Fruit fly (Drosophila melanogaster) whole organism, embryonic: Measurements from ENCODE around the gene CG34267.

Experiments
- Aef1 ChIP-seq: fragments of 200-800 bp; sonication (Bioruptor generic); IDR thresholded peaks from 3 replicates; pipeline ENCODE4 v1.3.6; 2022; ENCODE audit warnings: missing biosample characterization, missing genetic modification characterization
- Atf-2 ChIP-seq: fragments of 200-800 bp; sonication (Bioruptor generic); optimal IDR thresholded peaks from 2 replicates; lab custom pipeline; 2016; ENCODE audit warnings: missing biosample characterization, missing genetic modification characterization
- B-H1 ChIP-seq: fragments of 200-800 bp; sonication (Bioruptor generic); IDR thresholded peaks from 3 replicates; pipeline ENCODE4 v1.3.6; 2022; ENCODE audit warnings: missing biosample characterization, missing genetic modification characterization
- BtbVII ChIP-seq: fragments of 200-800 bp; sonication (Bioruptor generic); optimal IDR thresholded peaks from 3 replicates; lab custom pipeline; 2017; ENCODE audit warnings: missing biosample characterization, mild to moderate bottlenecking, missing genetic modification characterization
- Bteb2 ChIP-seq: fragments of 200-800 bp; sonication (Bioruptor generic); optimal IDR thresholded peaks from 2 replicates; lab custom pipeline; 2016; ENCODE audit warnings: missing biosample characterization, missing genetic modification characterization
- CG10565 ChIP-seq: fragments of 200-800 bp; sonication (Bioruptor generic); optimal IDR thresholded peaks from 3 replicates; lab custom pipeline; 2016; ENCODE audit warnings: missing biosample characterization, mild to moderate bottlenecking, missing genetic modification characterization
- CG10979 ChIP-seq: fragments of 200-800 bp; sonication (Bioruptor generic); optimal IDR thresholded peaks from 2 replicates; lab custom pipeline; 2018; ENCODE audit warnings: missing biosample characterization, mild to moderate bottlenecking, missing genetic modification characterization, moderate library complexity
- CG11093 ChIP-seq: fragments of 200-800 bp; sonication (Bioruptor generic); IDR thresholded peaks from 3 replicates; pipeline ENCODE4 v1.3.6; 2022; ENCODE audit warnings: missing biosample characterization, missing genetic modification characterization
- CG12071 ChIP-seq: fragments of 200-800 bp; sonication (Bioruptor generic); optimal IDR thresholded peaks from 3 replicates; lab custom pipeline; 2018; ENCODE audit warnings: missing biosample characterization, mild to moderate bottlenecking, missing genetic modification characterization
- CG12391 ChIP-seq: fragments of 200-800 bp; sonication (Bioruptor generic); optimal IDR thresholded peaks from 3 replicates; lab custom pipeline; 2018; ENCODE audit warnings: missing biosample characterization, mild to moderate bottlenecking, missing genetic modification characterization, moderate library complexity
- CG12769 ChIP-seq: fragments of 200-800 bp; sonication (Bioruptor generic); optimal IDR thresholded peaks from 2 replicates; lab custom pipeline; 2019; ENCODE audit warnings: missing biosample characterization, mild to moderate bottlenecking, missing genetic modification characterization, moderate library complexity
- CG13123 ChIP-seq: fragments of 200-800 bp; sonication (Bioruptor generic); optimal IDR thresholded peaks from 2 replicates; lab custom pipeline; 2016; ENCODE audit warnings: missing biosample characterization, missing genetic modification characterization
- CG1529 ChIP-seq: fragments of 200-800 bp; sonication (Bioruptor generic); optimal IDR thresholded peaks from 3 replicates; lab custom pipeline; 2018; ENCODE audit warnings: missing biosample characterization, missing genetic modification characterization
- CG17385 ChIP-seq: fragments of 200-800 bp; sonication (Bioruptor generic); optimal IDR thresholded peaks from 3 replicates; lab custom pipeline; 2018; ENCODE audit warnings: missing biosample characterization, mild to moderate bottlenecking, missing genetic modification characterization
- CG31365 ChIP-seq: fragments of 200-800 bp; sonication (Bioruptor generic); optimal IDR thresholded peaks from 2 replicates; lab custom pipeline; 2018; ENCODE audit warnings: missing biosample characterization, mild to moderate bottlenecking, missing genetic modification characterization
- CG3163 ChIP-seq: fragments of 200-800 bp; sonication (Bioruptor generic); optimal IDR thresholded peaks from 3 replicates; lab custom pipeline; 2016; ENCODE audit warnings: missing biosample characterization, missing genetic modification characterization
- CG32767 ChIP-seq: fragments of 200-800 bp; sonication (Bioruptor generic); IDR thresholded peaks from 2 replicates; pipeline ENCODE4 v1.3.6; 2022; ENCODE audit warnings: missing biosample characterization, missing genetic modification characterization
- CG3838 ChIP-seq: fragments of 200-800 bp; sonication (Bioruptor generic); optimal IDR thresholded peaks from 3 replicates; lab custom pipeline; 2016; ENCODE audit warnings: missing biosample characterization, missing genetic modification characterization
- CG6689 ChIP-seq: fragments of 200-800 bp; sonication (Bioruptor generic); IDR thresholded peaks from 2 replicates; pipeline ENCODE4 v1.3.6; 2022; ENCODE audit warnings: missing biosample characterization, missing genetic modification characterization
- CG6765 ChIP-seq: fragments of 200-800 bp; sonication (Bioruptor generic); optimal IDR thresholded peaks from 3 replicates; lab custom pipeline; 2017; ENCODE audit warnings: missing biosample characterization, mild to moderate bottlenecking, missing genetic modification characterization
- CG6791 ChIP-seq: fragments of 200-800 bp; sonication (Bioruptor generic); IDR thresholded peaks from 3 replicates; pipeline ENCODE4 v1.3.6; 2022; ENCODE audit warnings: missing biosample characterization, missing genetic modification characterization; ENCODE audit not compliant: partially characterized antibody
- CG6854 ChIP-seq: fragments of 200-800 bp; sonication (Bioruptor generic); optimal IDR thresholded peaks from 3 replicates; lab custom pipeline; 2017; ENCODE audit warnings: missing biosample characterization, mild to moderate bottlenecking, missing genetic modification characterization
- CG7786 ChIP-seq: fragments of 200-800 bp; sonication (Bioruptor generic); optimal IDR thresholded peaks from 2 replicates; lab custom pipeline; 2016; ENCODE audit warnings: missing biosample characterization, missing genetic modification characterization
- CG9609 ChIP-seq: fragments of 200-800 bp; sonication (Bioruptor generic); optimal IDR thresholded peaks from 3 replicates; lab custom pipeline; 2016; ENCODE audit warnings: missing biosample characterization, missing genetic modification characterization
- CG9932 ChIP-seq: fragments of 200-800 bp; sonication (Bioruptor generic); IDR thresholded peaks from 2 replicates; pipeline ENCODE4 v1.3.6; 2022; ENCODE audit warnings: missing biosample characterization, missing genetic modification characterization
- Camta ChIP-seq: fragments of 200-800 bp; sonication (Bioruptor generic); optimal IDR thresholded peaks from 2 replicates; lab custom pipeline; 2016; ENCODE audit warnings: missing biosample characterization, missing genetic modification characterization
- D ChIP-seq, 2 experiments: fragments of 200-800 bp in 1 of 2; fragments of >200 bp in 1 of 2; sonication (Bioruptor generic) in 1 of 2; optimal IDR thresholded peaks; 2 replicates in 1 of 2; 3 replicates in 1 of 2; lab custom pipeline; 2017; ENCODE audit warnings: mild to moderate bottlenecking in 1 of 2, missing biosample characterization in 1 of 2, missing genetic modification characterization in 1 of 2, missing genetic modification reagents in 1 of 2
- Deaf1 ChIP-seq: fragments of 200-800 bp; optimal IDR thresholded peaks from 3 replicates; lab custom pipeline; 2019; ENCODE audit warnings: missing biosample characterization, mild to moderate bottlenecking, missing genetic modification characterization, moderate library complexity
- Dp ChIP-seq: fragments of 200-800 bp; sonication (Bioruptor generic); optimal IDR thresholded peaks from 2 replicates; lab custom pipeline; 2018; ENCODE audit warnings: missing biosample characterization, mild to moderate bottlenecking, missing genetic modification characterization, moderate library complexity
- Hand ChIP-seq: fragments of 200-800 bp; sonication (Bioruptor generic); optimal IDR thresholded peaks from 2 replicates; lab custom pipeline; 2017; ENCODE audit warnings: mild to moderate bottlenecking, missing biosample characterization, missing genetic modification reagents, missing genetic modification characterization
- Hey ChIP-seq: fragments of 200-800 bp; sonication (Bioruptor generic); optimal IDR thresholded peaks from 3 replicates; lab custom pipeline; 2018; ENCODE audit warnings: missing biosample characterization, mild to moderate bottlenecking, missing genetic modification characterization
- Hmx ChIP-seq: fragments of 200-800 bp; sonication (Bioruptor generic); optimal IDR thresholded peaks from 2 replicates; lab custom pipeline; 2016; ENCODE audit warnings: missing biosample characterization, missing genetic modification characterization
- Pdp1 ChIP-seq, 2 experiments: fragments of 200-800 bp; sonication (Bioruptor generic); optimal IDR thresholded peaks; 3 replicates each; lab custom pipeline; 2016; ENCODE audit warnings: missing biosample characterization in 2 of 2, missing genetic modification characterization in 2 of 2, mild to moderate bottlenecking in 1 of 2, moderate library complexity in 1 of 2
- ash1 ChIP-seq: fragments of 200-800 bp; sonication (Bioruptor generic); optimal IDR thresholded peaks from 2 replicates; lab custom pipeline; 2018; ENCODE audit warnings: missing biosample characterization, mild to moderate bottlenecking, missing genetic modification characterization
- az2 ChIP-seq: fragments of 200-800 bp; sonication (Bioruptor generic); optimal IDR thresholded peaks from 3 replicates; lab custom pipeline; 2016; ENCODE audit warnings: missing biosample characterization, missing genetic modification characterization
- bab2 ChIP-seq: fragments of 200-800 bp; sonication (Bioruptor generic); optimal IDR thresholded peaks from 2 replicates; lab custom pipeline; 2016; ENCODE audit warnings: missing biosample characterization, missing genetic modification characterization
- bbx ChIP-seq: fragments of 200-800 bp; sonication (Bioruptor generic); IDR thresholded peaks from 2 replicates; pipeline ENCODE4 v1.3.6; 2022; ENCODE audit warnings: missing biosample characterization, missing genetic modification characterization; ENCODE audit not compliant: partially characterized antibody
- bsh ChIP-seq, 2 experiments: fragments of 200-800 bp; sonication (Bioruptor generic); optimal IDR thresholded peaks; 2 replicates each; lab custom pipeline; 2017 to 2018; ENCODE audit warnings: mild to moderate bottlenecking in 2 of 2, missing biosample characterization in 2 of 2, missing genetic modification characterization in 2 of 2, moderate library complexity in 1 of 2
- crc ChIP-seq: fragments of 200-800 bp; sonication (Bioruptor generic); optimal IDR thresholded peaks from 2 replicates; lab custom pipeline; 2016; ENCODE audit warnings: missing biosample characterization, missing genetic modification characterization
- dpn ChIP-seq, 2 experiments: fragments of 200-800 bp; sonication (Bioruptor generic); optimal IDR thresholded peaks; 3 replicates each; lab custom pipeline; 2016; ENCODE audit warnings: missing biosample characterization in 2 of 2, missing genetic modification characterization in 2 of 2
- lab ChIP-seq: fragments of 200-800 bp; sonication (Bioruptor generic); optimal IDR thresholded peaks from 3 replicates; lab custom pipeline; 2017; ENCODE audit warnings: missing biosample characterization, missing genetic modification characterization, mild to moderate bottlenecking, moderate library complexity, missing genetic modification reagents
- lilli ChIP-seq: fragments of 200-800 bp; sonication (Bioruptor generic); optimal IDR thresholded peaks from 3 replicates; lab custom pipeline; 2016; ENCODE audit warnings: missing biosample characterization, missing genetic modification characterization
- pnt ChIP-seq: fragments of 200-800 bp; sonication (Bioruptor generic); optimal IDR thresholded peaks from 3 replicates; lab custom pipeline; 2016; ENCODE audit warnings: missing biosample characterization, missing genetic modification characterization
- sens-2 ChIP-seq: fragments of 200-800 bp; sonication (Bioruptor generic); IDR thresholded peaks from 2 replicates; pipeline ENCODE4 v1.3.6; 2022; ENCODE audit warnings: missing biosample characterization, missing genetic modification characterization
- shn ChIP-seq: fragments of 200-800 bp; sonication (Bioruptor generic); optimal IDR thresholded peaks from 3 replicates; lab custom pipeline; 2016; ENCODE audit warnings: missing biosample characterization, missing genetic modification characterization
- tgo ChIP-seq: fragments of 200-800 bp; sonication (Bioruptor generic); IDR thresholded peaks from 3 replicates; pipeline ENCODE4 v1.3.6; 2022; ENCODE audit warnings: missing biosample characterization, missing genetic modification characterization
- unc-4 ChIP-seq: fragments of 200-800 bp; sonication (Bioruptor generic); IDR thresholded peaks from 2 replicates; pipeline ENCODE4 v1.3.6; 2022; ENCODE audit warnings: missing biosample characterization, missing genetic modification characterization; ENCODE audit not compliant: partially characterized antibody
- wor ChIP-seq: fragments of 200-800 bp; sonication (Bioruptor generic); IDR thresholded peaks from 2 replicates; pipeline ENCODE4 v1.3.6; 2022; ENCODE audit warnings: missing biosample characterization, missing genetic modification characterization
- zfh2 ChIP-seq: fragments of 200-800 bp; sonication (Bioruptor generic); optimal IDR thresholded peaks from 2 replicates; lab custom pipeline; 2016; ENCODE audit warnings: missing biosample characterization, missing genetic modification characterization

The CG34267 gene

dm6 chr3L:545512-546161 lies 45.4 kb upstream of the CG34267 start (continued):
- TF ChIP-seq Hey (tag; lab: Kevin White, UChicago) (no peak), BtbVII (GFP tag; lab: Kevin White, UChicago) (peak; percentile 70), Atf-2 (GFP tag; lab: Kevin White, UChicago) (peak; percentile 37), CG17385 (GFP tag; lab: Kevin White, UChicago) (peak; percentile 58), az2 (GFP tag; lab: Kevin White, UChicago) (peak; percentile 48), unc-4 (GFP tag; lab: Robert Waterston, UW) (no peak), CG31365 (tag; lab: Kevin White, UChicago) (peak; percentile 28), CG12769 (tag; lab: Kevin White, UChicago) (peak; percentile 92), CG32767 (GFP tag; lab: Robert Waterston, UW) (no peak), pnt (GFP tag; lab: Kevin White, UChicago) (peak; percentile 48), CG12391 (tag; lab: Kevin White, UChicago) (peak; percentile 53), Pdp1 (GFP tag; optimal IDR thresholded peaks at IDR 0.05; lab: Kevin White, UChicago) (peak; percentile 62 to 66), Hand (peak; percentile 76), bsh (GFP tag; optimal IDR thresholded peaks at IDR 0.05; lab: Kevin White, UChicago) (peak; percentile 19 to 68), lilli (GFP tag; lab: Kevin White, UChicago) (peak; percentile 87), dpn (GFP tag; optimal IDR thresholded peaks at IDR 0.05; lab: Kevin White, UChicago) (peak; percentile 60 to 69), Bteb2 (peak; percentile 58), Deaf1 (tag; lab: Kevin White, UChicago) (peak; percentile 55), wor (GFP tag; lab: Robert Waterston, UW) (peak; percentile 32; the same call in 1 of the 2 replicates), zfh2 (GFP tag; lab: Kevin White, UChicago) (peak; percentile 71), CG10979 (tag; lab: Kevin White, UChicago) (peak; percentile 25), CG6689 (GFP tag; lab: Robert Waterston, UW) (peak; percentile 43), ash1 (GFP tag; lab: Kevin White, UChicago) (peak; percentile 37), CG10565 (no peak), CG3838 (GFP tag; lab: Kevin White, UChicago) (peak; percentile 21), sens-2 (no peak), Hmx (GFP tag; lab: Kevin White, UChicago) (peak; percentile 28), CG7786 (GFP tag; lab: Kevin White, UChicago) (peak; percentile 70), crc (GFP tag; lab: Kevin White, UChicago) (peak; percentile 66), CG11093 (GFP tag; lab: Robert Waterston, UW) (0 out of 3 replicates have a peak, but pooled peaks have one; percentile 37), bab2 (peak; percentile 69), CG9932 (GFP tag; lab: Robert Waterston, UW) (peak; percentile 84), CG3163 (peak; percentile 47), CG13123 (GFP tag; lab: Kevin White, UChicago) (no peak), Camta (peak; percentile 61), lab (GFP tag; lab: Kevin White, UChicago) (peak; percentile 93), bbx (GFP tag; lab: Robert Waterston, UW) (no peak), tgo (peak; percentile 58; the same call in 2 of the 3 replicates), CG6765 (peak; percentile 29), D (optimal IDR thresholded peaks at IDR 0.05; lab: Kevin White, UChicago) (no peak), D (GFP tag; optimal IDR thresholded peaks at IDR 0.05; lab: Kevin White, UChicago) (no peak), Dp (GFP tag; lab: Kevin White, UChicago) (no peak), CG9609 (GFP tag; lab: Kevin White, UChicago) (peak; percentile 48), CG6854 (peak; percentile 60), shn (GFP tag; lab: Kevin White, UChicago) (peak; percentile 47), CG1529 (GFP tag; lab: Kevin White, UChicago) (no peak), B-H1 (GFP tag; lab: Robert Waterston, UW) (peak; percentile 13; the same call in 1 of the 3 replicates), CG12071 (GFP tag; lab: Kevin White, UChicago) (peak; percentile 67), Aef1 (GFP tag; lab: Robert Waterston, UW) (peak; percentile 68), CG6791 (GFP tag; lab: Robert Waterston, UW) (no peak)
